Worm (Caenorhabditis elegans) whole organism, mixed stage, embryonic: ENCODE results near the gene moa-1.

Experiments used
- M03D4.4 ChIP-seq: sonication (generic microtip); optimal IDR thresholded peaks from 2 replicates; lab custom pipeline; 2017; ENCODE audit warnings: mild to moderate bottlenecking, missing genetic modification characterization, missing compliant biosample characterization
- bed-3 ChIP-seq: fragments of 200-800 bp; sonication (Bioruptor generic); optimal IDR thresholded peaks from 3 replicates; lab custom pipeline; 2018; ENCODE audit warnings: mild to moderate bottlenecking, missing genetic modification characterization, moderate library complexity, missing compliant biosample characterization
- blmp-1 ChIP-seq: fragments of 150-350 bp; optimal IDR thresholded peaks from 2 replicates; lab custom pipeline; 2014; ENCODE audit warnings: missing biosample characterization, missing genetic modification characterization
- ceh-39 ChIP-seq: fragments of 150-350 bp; optimal IDR thresholded peaks from 2 replicates; lab custom pipeline; 2014; ENCODE audit warnings: missing biosample characterization, missing genetic modification characterization
- ceh-43 ChIP-seq: fragments of 200-800 bp; sonication (Bioruptor generic); optimal IDR thresholded peaks from 2 replicates; lab custom pipeline; 2018; ENCODE audit warnings: mild to moderate bottlenecking, missing genetic modification characterization, moderate library complexity, missing compliant biosample characterization
- ceh-83 ChIP-seq: fragments of 200-800 bp; sonication (Bioruptor generic); optimal IDR thresholded peaks from 2 replicates; lab custom pipeline; 2018; ENCODE audit warnings: mild to moderate bottlenecking, missing genetic modification characterization, missing compliant biosample characterization
- ces-1 ChIP-seq: fragments of 150-350 bp; optimal IDR thresholded peaks from 2 replicates; lab custom pipeline; 2014; ENCODE audit warnings: missing biosample characterization, missing genetic modification reagents, missing genetic modification characterization
- cnd-1 ChIP-seq: fragments of 200-800 bp; sonication (Bioruptor generic); optimal IDR thresholded peaks from 2 replicates; lab custom pipeline; 2018; ENCODE audit warnings: mild to moderate bottlenecking, missing genetic modification characterization, missing compliant biosample characterization
- elt-1 ChIP-seq: sonication (generic microtip); optimal IDR thresholded peaks from 2 replicates; lab custom pipeline; 2017; ENCODE audit warnings: missing genetic modification characterization, mild to moderate bottlenecking, missing compliant biosample characterization, antibody characterized with exemption, moderate library complexity, borderline replicate concordance; ENCODE audit not compliant: insufficient read depth
- elt-3 ChIP-seq: fragments of 150-350 bp; optimal IDR thresholded peaks from 2 replicates; lab custom pipeline; 2014; ENCODE audit warnings: missing biosample characterization, missing genetic modification characterization
- flh-1 ChIP-seq: fragments of 200-800 bp; sonication (Bioruptor generic); optimal IDR thresholded peaks from 2 replicates; lab custom pipeline; 2018; ENCODE audit warnings: mild to moderate bottlenecking, missing genetic modification characterization, moderate library complexity, missing compliant biosample characterization
- ham-2 ChIP-seq: fragments of 200-800 bp; sonication (Bioruptor generic); optimal IDR thresholded peaks from 2 replicates; lab custom pipeline; 2018; ENCODE audit warnings: mild to moderate bottlenecking, missing genetic modification characterization, missing compliant biosample characterization
- hlh-1 ChIP-seq: fragments of 150-350 bp; optimal IDR thresholded peaks from 2 replicates; lab custom pipeline; 2014; ENCODE audit warnings: missing biosample characterization, missing genetic modification reagents, missing genetic modification characterization
- lin-32 ChIP-seq: fragments of 200-800 bp; sonication (Bioruptor generic); optimal IDR thresholded peaks from 2 replicates; lab custom pipeline; 2018; ENCODE audit warnings: mild to moderate bottlenecking, missing genetic modification characterization, missing compliant biosample characterization
- lsy-2 ChIP-seq: fragments of 150-350 bp; optimal IDR thresholded peaks from 2 replicates; lab custom pipeline; 2014; ENCODE audit warnings: missing biosample characterization, missing genetic modification characterization
- mab-5 ChIP-seq: fragments of 150-350 bp; optimal IDR thresholded peaks from 2 replicates; lab custom pipeline; 2014; ENCODE audit warnings: missing biosample characterization, missing genetic modification characterization
- mep-1 ChIP-seq: fragments of 150-350 bp; optimal IDR thresholded peaks from 2 replicates; lab custom pipeline; 2017; ENCODE audit warnings: missing biosample characterization, missing genetic modification reagents, missing genetic modification characterization, inconsistent platforms
- mls-2 ChIP-seq: sonication (generic microtip); optimal IDR thresholded peaks from 2 replicates; lab custom pipeline; 2016; ENCODE audit warnings: mild to moderate bottlenecking, missing genetic modification characterization, moderate library complexity, missing compliant biosample characterization
- nhr-12 ChIP-seq: fragments of 150-350 bp; optimal IDR thresholded peaks from 2 replicates; lab custom pipeline; 2014; ENCODE audit warnings: missing biosample characterization, missing genetic modification characterization
- nhr-2 ChIP-seq: fragments of 150-350 bp; optimal IDR thresholded peaks from 2 replicates; lab custom pipeline; 2014; ENCODE audit warnings: missing biosample characterization, missing genetic modification characterization
- nhr-237 ChIP-seq: fragments of 150-350 bp; optimal IDR thresholded peaks from 2 replicates; lab custom pipeline; 2014; ENCODE audit warnings: missing biosample characterization, missing genetic modification characterization
- nhr-28 ChIP-seq: fragments of 150-350 bp; optimal IDR thresholded peaks from 2 replicates; lab custom pipeline; 2014; ENCODE audit warnings: missing biosample characterization, missing genetic modification characterization
- nhr-76 ChIP-seq: sonication (generic microtip); optimal IDR thresholded peaks from 2 replicates; lab custom pipeline; 2017; ENCODE audit warnings: missing biosample characterization, missing genetic modification characterization
- pha-4 ChIP-seq: fragments of 150-350 bp; optimal IDR thresholded peaks from 2 replicates; lab custom pipeline; 2018; ENCODE audit warnings: missing biosample characterization, missing genetic modification reagents, missing genetic modification characterization
- sem-2 ChIP-seq: fragments of 200-800 bp; sonication (Bioruptor generic); optimal IDR thresholded peaks from 2 replicates; lab custom pipeline; 2018; ENCODE audit warnings: mild to moderate bottlenecking, missing genetic modification characterization, missing compliant biosample characterization
- snpc-4 ChIP-seq: fragments of 150-350 bp; optimal IDR thresholded peaks from 2 replicates; lab custom pipeline; 2014; ENCODE audit warnings: missing biosample characterization, missing genetic modification characterization
- tbx-8 ChIP-seq: fragments of 200-800 bp; sonication (Bioruptor generic); optimal IDR thresholded peaks from 2 replicates; lab custom pipeline; 2018; ENCODE audit warnings: mild to moderate bottlenecking, missing genetic modification characterization, moderate library complexity, missing compliant biosample characterization
- unc-120 ChIP-seq: sonication (generic microtip); optimal IDR thresholded peaks from 2 replicates; lab custom pipeline; 2017; ENCODE audit warnings: missing genetic modification characterization, missing compliant biosample characterization; ENCODE audit not compliant: poor library complexity, severe bottlenecking
- unc-39 ChIP-seq: fragments of 150-350 bp; optimal IDR thresholded peaks from 2 replicates; lab custom pipeline; 2014; ENCODE audit warnings: missing biosample characterization, missing genetic modification characterization
- zip-8 ChIP-seq: fragments of 150-350 bp; optimal IDR thresholded peaks from 2 replicates; lab custom pipeline; 2014; ENCODE audit warnings: missing biosample characterization, missing genetic modification characterization
- ztf-11 ChIP-seq: fragments of 150-350 bp; optimal IDR thresholded peaks from 2 replicates; lab custom pipeline; 2014; ENCODE audit warnings: missing biosample characterization, missing genetic modification characterization

moa-1 gene

DNA sequence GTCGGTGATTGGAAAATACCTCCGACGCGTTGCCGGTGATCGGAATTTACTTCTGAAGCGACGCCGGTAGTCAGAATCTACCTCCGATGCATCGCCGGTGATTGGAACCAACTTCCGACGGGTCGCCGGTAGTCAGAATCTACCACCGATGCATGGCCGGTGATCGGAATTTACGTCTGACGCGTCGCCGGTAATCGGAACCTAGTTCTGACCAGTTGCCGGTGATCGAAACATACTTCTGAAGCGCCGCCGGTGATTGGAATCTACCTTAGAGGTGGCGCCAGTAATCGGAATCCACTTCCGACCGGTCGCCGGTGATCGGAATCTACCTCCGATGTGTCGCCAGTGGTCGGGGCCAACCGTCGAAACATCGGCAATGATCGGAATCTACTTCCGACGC is 38.6 kb upstream of the moa-1 start:
- TF ChIP-seq ces-1 (GFP tag; lab: Kevin White, UChicago) = no peak
- no peak for TF ChIP-seq nhr-2 (tag; lab: Kevin White, UChicago)
- TF ChIP-seq ceh-83 = no peak
- TF ChIP-seq mab-5 (tag; lab: Kevin White, UChicago) = no peak
- TF ChIP-seq, all 35 proteins: peak for 0

DNA sequence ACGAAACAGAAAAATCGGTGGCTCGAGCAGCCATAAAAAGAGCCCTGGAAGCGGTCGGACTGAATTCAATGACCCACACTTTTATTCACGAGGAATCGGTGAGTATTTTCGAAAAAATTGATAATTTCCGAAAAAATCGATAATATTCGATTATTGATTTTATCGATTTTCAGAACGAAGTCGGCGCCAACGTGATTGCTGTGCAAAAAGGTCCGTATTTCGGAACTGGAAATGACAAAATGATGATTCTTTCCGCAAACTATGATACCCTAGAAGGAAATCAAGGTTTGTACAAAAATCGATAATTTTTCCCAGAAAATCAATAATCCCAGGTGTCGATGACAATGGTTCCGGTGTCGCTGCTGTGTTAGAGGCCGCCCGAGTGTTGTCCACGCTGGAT is 37.2 kb upstream of the moa-1 start:
- TF ChIP-seq ceh-43 = no peak
- TF ChIP-seq zip-8 (tag; lab: Kevin White, UChicago) = no peak
- TF ChIP-seq snpc-4 (tag; lab: Kevin White, UChicago) = no peak
- TF ChIP-seq tbx-8 (GFP tag; lab: Kevin White, UChicago) = no peak
- no peak for TF ChIP-seq nhr-2 (tag; lab: Kevin White, UChicago)
- TF ChIP-seq ztf-11 (tag; lab: Kevin White, UChicago) = no peak
- no peak for TF ChIP-seq cnd-1 (tag; lab: Kevin White, UChicago)
- TF ChIP-seq ces-1 (GFP tag; lab: Kevin White, UChicago) = no peak
- no peak for TF ChIP-seq blmp-1 (tag; lab: Kevin White, UChicago)
- no peak for TF ChIP-seq pha-4 (tag; lab: Kevin White, UChicago)
- TF ChIP-seq ceh-83 = no peak
- TF ChIP-seq elt-3 = no peak
- TF ChIP-seq M03D4.4 = no peak
- TF ChIP-seq elt-1 = no peak
- no peak for TF ChIP-seq hlh-1 (tag; lab: Kevin White, UChicago)
- no peak for TF ChIP-seq nhr-76 (tag; lab: Kevin White, UChicago)
- no peak for TF ChIP-seq flh-1 (GFP tag; lab: Kevin White, UChicago)
- TF ChIP-seq, all 35 proteins: peak for 0

DNA sequence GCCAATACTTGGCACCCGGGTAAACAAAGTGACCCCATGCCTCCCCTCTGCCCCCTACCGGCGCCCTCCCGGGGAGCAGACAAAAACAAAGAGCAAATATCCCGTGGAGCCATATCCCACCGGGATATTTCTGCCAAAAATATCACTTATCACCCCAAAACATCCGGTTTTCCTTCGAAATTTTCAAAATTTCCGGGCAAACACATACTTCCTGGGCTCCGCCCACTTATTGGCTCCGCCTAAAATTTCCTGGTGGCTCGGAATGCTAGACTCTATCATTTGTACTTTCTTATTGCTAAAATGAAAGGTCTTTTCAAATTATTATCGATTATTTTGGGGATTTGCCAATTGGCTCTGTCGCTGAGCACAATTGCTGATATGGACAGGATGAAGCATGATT is 36.0 kb upstream of the moa-1 start, which contains the start of gene Y39A3B.1:
Gene Y39A3B.1 (plus strand): TSS at position 301 of the 400 bp plus-strand sequence.
- TF ChIP-seq nhr-2 (tag; lab: Kevin White, UChicago) = no peak
- TF ChIP-seq bed-3 = no peak
- no peak for TF ChIP-seq nhr-12
- TF ChIP-seq ham-2 = no peak
- TF ChIP-seq mab-5 (tag; lab: Kevin White, UChicago) = no peak
- no peak for TF ChIP-seq blmp-1 (tag; lab: Kevin White, UChicago)
- TF ChIP-seq mls-2 (tag; lab: Kevin White, UChicago) = no peak
- TF ChIP-seq elt-3 = no peak
- no peak for TF ChIP-seq nhr-237 (tag; lab: Kevin White, UChicago)
- TF ChIP-seq nhr-28 (tag; lab: Kevin White, UChicago) = no peak

ce11 chrIII:2001210-2001609 is 31.5 kb upstream of the moa-1 start:
- TF ChIP-seq ces-1 (GFP tag; lab: Kevin White, UChicago) (no peak), ceh-83 (no peak), ceh-43 (no peak), mab-5 (tag; lab: Kevin White, UChicago) (no peak), elt-3 (no peak), lin-32 (no peak), nhr-237 (tag; lab: Kevin White, UChicago) (no peak), unc-39 (no peak), lsy-2 (tag; lab: Kevin White, UChicago) (no peak), sem-2 (GFP tag; lab: Kevin White, UChicago) (no peak), M03D4.4 (no peak), elt-1 (no peak), snpc-4 (tag; lab: Kevin White, UChicago) (no peak), hlh-1 (tag; lab: Kevin White, UChicago) (no peak), nhr-2 (tag; lab: Kevin White, UChicago) (no peak), tbx-8 (GFP tag; lab: Kevin White, UChicago) (no peak)

ce11 chrIII:1997569-1997968 is 27.9 kb upstream of the moa-1 start, which contains the start of gene lgc-42:
Gene lgc-42 (plus strand): TSS chrIII:1997869.
- no peak for TF ChIP-seq bed-3
- no peak for TF ChIP-seq unc-120
- TF ChIP-seq blmp-1 (tag; lab: Kevin White, UChicago) = no peak
- no peak for TF ChIP-seq mab-5 (tag; lab: Kevin White, UChicago)
- TF ChIP-seq mep-1 = no peak
- TF ChIP-seq snpc-4 (tag; lab: Kevin White, UChicago) = no peak
- TF ChIP-seq unc-39 = no peak
- no peak for TF ChIP-seq nhr-12

DNA sequence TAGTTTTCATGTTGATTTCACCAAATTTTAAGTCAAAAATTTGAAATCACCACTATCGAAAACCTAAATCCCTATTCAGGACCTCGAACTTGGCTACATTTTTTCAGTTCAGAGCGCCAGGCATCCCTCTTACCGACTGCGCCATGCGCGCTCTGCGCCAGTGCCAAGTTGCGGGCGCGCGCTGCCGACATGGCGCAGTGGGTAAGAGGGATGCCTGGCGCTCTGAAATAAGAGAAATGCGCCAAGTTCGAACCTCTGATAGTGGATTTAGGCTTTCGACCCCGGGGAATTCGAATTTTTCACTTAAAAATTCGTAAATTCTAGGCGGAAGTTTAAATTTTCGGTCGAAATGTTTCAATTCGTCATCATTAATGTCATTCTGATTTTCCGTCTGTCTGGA is 20.2 kb upstream of the moa-1 start:
- TF ChIP-seq ceh-39 (tag; lab: Kevin White, UChicago) (no peak), M03D4.4 (no peak), snpc-4 (tag; lab: Kevin White, UChicago) (no peak), ham-2 (no peak), pha-4 (tag; lab: Kevin White, UChicago) (no peak), nhr-76 (tag; lab: Kevin White, UChicago) (no peak), zip-8 (tag; lab: Kevin White, UChicago) (no peak)
- TF ChIP-seq, all 35 proteins: peak for 0
